Worm (Caenorhabditis elegans) whole organism, young adult: ENCODE results near the gene M195.2.

Experiments used
- F57C9.4 ChIP-seq: sonication (generic microtip); optimal IDR thresholded peaks from 2 replicates; lab custom pipeline; 2017; ENCODE audit warnings: mild to moderate bottlenecking, missing genetic modification characterization, missing compliant biosample characterization
- Y95B8A.8 ChIP-seq: fragments of 200-800 bp; sonication (Bioruptor generic); IDR thresholded peaks from 2 replicates; pipeline ENCODE4 v1.3.6; 2022; ENCODE audit warnings: missing genetic modification reagents, missing genetic modification characterization, missing compliant biosample characterization
- ceh-100 ChIP-seq: fragments of 200-800 bp; sonication (Bioruptor generic); IDR thresholded peaks from 2 replicates; pipeline ENCODE4 v1.3.6; 2022; ENCODE audit warnings: missing genetic modification reagents, missing genetic modification characterization, missing compliant biosample characterization
- lin-40 ChIP-seq: sonication (generic microtip); optimal IDR thresholded peaks from 2 replicates; lab custom pipeline; 2016; ENCODE audit warnings: missing genetic modification characterization, mild to moderate bottlenecking, missing compliant biosample characterization, missing genotype, missing genetic modification reagents
- mes-4 ChIP-seq: sonication (generic microtip); optimal IDR thresholded peaks from 2 replicates; lab custom pipeline; 2016; ENCODE audit warnings: missing genotype, missing genetic modification characterization, missing compliant biosample characterization
- mxl-1 ChIP-seq: sonication (generic microtip); optimal IDR thresholded peaks from 2 replicates; lab custom pipeline; 2016; ENCODE audit warnings: missing genetic modification characterization, missing compliant biosample characterization
- pha-4 ChIP-seq: fragments of 150-350 bp; sonication (generic microtip); optimal IDR thresholded peaks from 2 replicates; lab custom pipeline; 2014; ENCODE audit warnings: missing biosample characterization, missing genetic modification reagents, missing genetic modification characterization
- rpc-1 ChIP-seq, 2 experiments: fragments of 150-350 bp in 1 of 2; sonication (generic microtip) in 1 of 2; optimal IDR thresholded peaks; 2 replicates each; lab custom pipeline; 2014 to 2018; ENCODE audit warnings: missing biosample characterization in 1 of 2, missing genetic modification characterization in 1 of 2, missing genetic modification reagents in 1 of 2, missing genotype in 1 of 2
- snpc-1.3 ChIP-seq: sonication (generic microtip); optimal IDR thresholded peaks from 2 replicates; lab custom pipeline; 2017; ENCODE audit warnings: missing genetic modification characterization, mild to moderate bottlenecking, missing compliant biosample characterization, antibody characterized with exemption, moderate library complexity, missing genotype, missing genetic modification reagents; ENCODE audit not compliant: insufficient read depth
- snpc-3.4 ChIP-seq: sonication (generic microtip); optimal IDR thresholded peaks from 2 replicates; lab custom pipeline; 2017; ENCODE audit warnings: missing genetic modification characterization, mild to moderate bottlenecking, missing compliant biosample characterization, antibody characterized with exemption, moderate library complexity, missing genotype, missing genetic modification reagents
- tbp1 ChIP-seq: fragments of 200-800 bp; sonication (Bioruptor generic); optimal IDR thresholded peaks from 2 replicates; lab custom pipeline; 2018; ENCODE audit warnings: mild to moderate bottlenecking, missing genetic modification characterization, missing compliant biosample characterization
- tlf-1 ChIP-seq: fragments of 200-800 bp; sonication (Bioruptor generic); optimal IDR thresholded peaks from 2 replicates; lab custom pipeline; 2018; ENCODE audit warnings: mild to moderate bottlenecking, missing genetic modification characterization, missing compliant biosample characterization

- TF ChIP-seq ceh-100 (GFP tag; lab: Robert Waterston, UW), result no peak
- TF ChIP-seq mes-4 (tag; lab: Kevin White, UChicago), result no peak
- TF ChIP-seq pha-4 (tag; lab: Kevin White, UChicago), result no peak
- TF ChIP-seq tlf-1 (GFP tag; lab: Kevin White, UChicago), result no peak
- no peak for TF ChIP-seq rpc-1 (optimal IDR thresholded peaks at IDR 0.05; lab: Kevin White, UChicago)
- no peak for TF ChIP-seq rpc-1 (tag; optimal IDR thresholded peaks at IDR 0.05; lab: Kevin White, UChicago)
- no peak for TF ChIP-seq mxl-1 (tag; lab: Kevin White, UChicago)
- no peak for TF ChIP-seq lin-40
- TF ChIP-seq snpc-1.3 (tag; lab: Kevin White, UChicago), result no peak
- TF ChIP-seq tbp1, result no peak
- TF ChIP-seq F57C9.4 (tag; lab: Kevin White, UChicago), result no peak
- TF ChIP-seq Y95B8A.8 (GFP tag; lab: Robert Waterston, UW), result no peak
- no peak for TF ChIP-seq snpc-3.4 (tag; lab: Kevin White, UChicago)
Measured at ce11 chrII:8329462-8329861, 31.1 kb upstream of the M195.2 start, which contains the start of gene C26D10.4.
